Worm (Caenorhabditis elegans) whole organism, midembryonic: Measurements from ENCODE around the gene fbxb-33.

Experiments used
- T22C8.4 ChIP-seq: fragments of 200-800 bp; sonication (Bioruptor generic); IDR thresholded peaks from 2 replicates; pipeline ENCODE4 v1.3.6; 2022; ENCODE audit warnings: missing genetic modification characterization, missing compliant biosample characterization
- cog-1 ChIP-seq: sonication (generic microtip); optimal IDR thresholded peaks from 2 replicates; lab custom pipeline; 2016; ENCODE audit warnings: missing genetic modification characterization, missing compliant biosample characterization
- flt-1 ChIP-seq: fragments of 200-800 bp; sonication (Bioruptor generic); IDR thresholded peaks from 2 replicates; pipeline ENCODE4 v1.3.6; 2022; ENCODE audit warnings: missing genetic modification characterization, missing compliant biosample characterization
- klf-2 ChIP-seq: fragments of 200-800 bp; sonication (Bioruptor generic); conservative IDR thresholded peaks from 2 replicates; pipeline ENCODE4 v1.3.6; 2022; ENCODE audit warnings: missing genetic modification reagents, missing genetic modification characterization, missing compliant biosample characterization
- med-1 ChIP-seq: sonication (generic microtip); optimal IDR thresholded peaks from 2 replicates; lab custom pipeline; 2017; ENCODE audit warnings: missing genetic modification characterization, mild to moderate bottlenecking, missing compliant biosample characterization, antibody characterized with exemption, missing genetic modification reagents; ENCODE audit not compliant: insufficient read depth
- ref-1 ChIP-seq: fragments of 200-800 bp; sonication (Bioruptor generic); conservative IDR thresholded peaks from 2 replicates; pipeline ENCODE4 v1.3.6; 2022; ENCODE audit warnings: missing genetic modification reagents, missing genetic modification characterization, missing compliant biosample characterization
- tab-1 ChIP-seq: fragments of 200-800 bp; sonication (Bioruptor generic); IDR thresholded peaks from 2 replicates; pipeline ENCODE4 v1.3.6; 2022; ENCODE audit warnings: missing genetic modification characterization, missing compliant biosample characterization
- ztf-23 ChIP-seq: fragments of 200-800 bp; sonication (Bioruptor generic); IDR thresholded peaks from 2 replicates; pipeline ENCODE4 v1.3.6; 2022; ENCODE audit warnings: missing genetic modification reagents, missing genetic modification characterization, missing compliant biosample characterization
- ztf-29 ChIP-seq: fragments of 200-800 bp; sonication (Bioruptor generic); IDR thresholded peaks from 2 replicates; pipeline ENCODE4 v1.3.6; 2022; ENCODE audit warnings: missing genetic modification reagents, missing genetic modification characterization, missing compliant biosample characterization

Gene fbxb-33

ce11 chrII:3665181-3665580 lies 18.0 kb downstream of the fbxb-33 start:
- TF ChIP-seq cog-1 (tag; lab: Kevin White, UChicago) (no peak), ztf-23 (GFP tag; lab: Robert Waterston, UW) (no peak), klf-2 (GFP tag; lab: Robert Waterston, UW) (no peak), ztf-29 (GFP tag; lab: Robert Waterston, UW) (no peak), med-1 (no peak), T22C8.4 (GFP tag; lab: Robert Waterston, UW) (no peak), flt-1 (no peak), ref-1 (GFP tag; lab: Robert Waterston, UW) (no peak)

- TF ChIP-seq klf-2 (GFP tag; lab: Robert Waterston, UW) (no peak), med-1 (no peak), ztf-29 (GFP tag; lab: Robert Waterston, UW) (no peak), T22C8.4 (GFP tag; lab: Robert Waterston, UW) (no peak), flt-1 (no peak), ztf-23 (GFP tag; lab: Robert Waterston, UW) (no peak), cog-1 (tag; lab: Kevin White, UChicago) (no peak), tab-1 (no peak), ref-1 (GFP tag; lab: Robert Waterston, UW) (no peak)
Observed at ce11 chrII:3669315-3669714, 22.1 kb downstream of the fbxb-33 start, which contains the start of gene srx-97. Gene srx-97 (minus strand): TSS chrII:3669415.

DNA sequence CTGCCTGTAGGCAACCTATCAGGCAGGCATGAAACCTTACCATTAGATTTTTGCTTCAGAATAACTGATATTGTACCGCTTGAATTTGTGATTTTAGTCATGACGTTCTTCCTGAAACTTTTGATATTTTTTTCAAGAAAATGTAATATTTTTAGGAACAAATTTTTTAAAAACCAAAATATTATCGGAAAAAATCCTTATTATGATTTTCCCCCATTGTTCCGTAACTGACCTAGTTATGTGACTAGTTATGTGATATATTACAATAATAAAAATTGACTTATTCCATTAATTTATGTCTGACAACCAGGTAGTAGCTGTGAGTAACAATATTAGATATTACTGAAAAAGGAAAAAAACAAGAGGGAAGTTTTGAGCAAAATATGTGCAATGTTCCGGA lies 23.7 kb downstream of the fbxb-33 start, which contains the start of gene srx-98:
TSS of gene srx-98 (minus strand) at position 101 of the 400 bp plus-strand sequence.
- no peak for TF ChIP-seq klf-2 (GFP tag; lab: Robert Waterston, UW)
- no peak for TF ChIP-seq cog-1 (tag; lab: Kevin White, UChicago)
- TF ChIP-seq T22C8.4 (GFP tag; lab: Robert Waterston, UW): no peak
- no peak for TF ChIP-seq ztf-23 (GFP tag; lab: Robert Waterston, UW)

DNA sequence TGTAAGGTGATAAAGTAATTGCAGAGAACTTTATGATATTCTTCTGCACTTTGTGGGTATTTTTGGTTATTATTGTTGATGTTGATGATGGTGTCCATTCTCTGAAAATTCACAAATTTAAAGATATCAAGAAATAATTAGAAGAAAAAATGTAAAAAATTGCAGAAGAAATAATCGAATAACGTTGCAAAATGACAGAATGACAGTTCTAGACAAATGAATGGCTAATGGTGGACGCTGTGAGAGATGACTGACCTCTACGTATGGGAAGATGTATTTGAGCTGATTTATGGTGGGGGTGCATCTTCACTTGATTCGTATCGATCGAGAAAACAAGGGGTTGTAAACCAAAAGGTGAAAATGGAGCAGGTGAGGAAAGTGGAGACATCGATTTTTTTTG lies 26.3 kb downstream of the fbxb-33 start, which contains the start of gene sea-1:
TSS of gene sea-1 (minus strand) at position 101 of the 400 bp plus-strand sequence.
- TF ChIP-seq klf-2 (GFP tag; lab: Robert Waterston, UW) (no peak), ztf-29 (GFP tag; lab: Robert Waterston, UW) (no peak)

DNA sequence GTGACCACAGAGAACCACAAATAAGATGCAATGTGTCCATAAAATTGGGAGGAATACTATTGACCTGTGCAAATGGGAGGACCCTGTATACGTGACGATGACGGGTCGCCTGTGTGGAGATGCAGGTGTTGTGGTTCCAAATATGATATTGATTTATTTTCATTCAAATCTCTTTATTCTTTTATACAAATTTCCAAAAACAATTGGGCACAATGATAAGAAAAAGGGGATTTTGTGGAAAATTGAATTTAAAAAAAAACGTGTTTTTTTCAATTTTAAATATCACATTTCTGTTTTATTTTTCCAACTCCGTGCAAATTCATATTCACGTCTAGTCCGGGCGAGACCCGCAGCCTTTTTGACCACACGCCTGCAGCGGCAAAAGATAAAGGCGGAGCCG lies 28.0 kb downstream of the fbxb-33 start, which contains the start of gene F19B10.2:
TSS of gene F19B10.2 (plus strand) at position 301 of the 400 bp plus-strand sequence.
- TF ChIP-seq tab-1: no peak
- no peak for TF ChIP-seq ref-1 (GFP tag; lab: Robert Waterston, UW)

- TF ChIP-seq T22C8.4 (GFP tag; lab: Robert Waterston, UW): no peak
- no peak for TF ChIP-seq ztf-29 (GFP tag; lab: Robert Waterston, UW)
- TF ChIP-seq klf-2 (GFP tag; lab: Robert Waterston, UW): no peak
- TF ChIP-seq flt-1: no peak
- no peak for TF ChIP-seq ztf-23 (GFP tag; lab: Robert Waterston, UW)
- no peak for TF ChIP-seq tab-1
- no peak for TF ChIP-seq cog-1 (tag; lab: Kevin White, UChicago)
- no peak for TF ChIP-seq ref-1 (GFP tag; lab: Robert Waterston, UW)
- TF ChIP-seq med-1: no peak
Observed at ce11 chrII:3678978-3679377, 31.8 kb downstream of the fbxb-33 start.

- TF ChIP-seq ztf-29 (GFP tag; lab: Robert Waterston, UW): no peak
- no peak for TF ChIP-seq cog-1 (tag; lab: Kevin White, UChicago)
- no peak for TF ChIP-seq med-1
- TF ChIP-seq ref-1 (GFP tag; lab: Robert Waterston, UW): no peak
- no peak for TF ChIP-seq flt-1
- TF ChIP-seq T22C8.4 (GFP tag; lab: Robert Waterston, UW): no peak
- TF ChIP-seq klf-2 (GFP tag; lab: Robert Waterston, UW): no peak
- no peak for TF ChIP-seq ztf-23 (GFP tag; lab: Robert Waterston, UW)
- TF ChIP-seq tab-1: no peak
Observed at ce11 chrII:3680366-3680765, 33.2 kb downstream of the fbxb-33 start.

DNA sequence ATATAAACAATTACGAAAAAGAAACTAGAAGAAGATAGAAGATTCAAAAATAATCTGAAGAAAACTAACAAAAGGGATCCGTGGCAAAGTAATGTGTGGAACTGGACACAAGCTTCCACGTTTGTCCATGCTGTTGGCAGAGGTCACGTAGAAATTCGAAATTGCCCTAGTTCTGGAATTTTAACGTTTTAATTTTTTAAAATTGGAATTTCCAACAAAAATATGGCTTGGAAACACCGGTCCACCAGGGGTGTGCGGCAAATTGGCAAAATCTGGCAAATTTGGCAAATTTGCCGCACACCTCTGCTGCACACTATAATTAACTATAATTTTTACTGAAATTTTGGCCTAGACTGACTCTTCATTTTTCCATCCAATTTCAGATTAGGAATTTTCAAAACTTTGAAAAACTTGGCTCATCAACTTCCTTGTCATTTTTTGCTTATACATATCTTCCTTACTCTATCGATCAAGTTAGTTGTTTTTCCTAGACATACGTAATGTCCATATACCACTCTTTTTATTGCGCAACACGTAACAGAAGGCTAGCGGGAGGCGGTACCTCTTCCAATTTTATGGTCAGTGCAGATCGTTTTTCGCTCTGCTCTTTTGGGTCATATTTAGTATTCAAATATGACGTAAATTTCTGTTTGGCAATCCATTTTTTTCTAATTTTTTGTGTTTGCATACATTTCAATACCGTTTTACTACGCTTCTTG lies 34.3 kb downstream of the fbxb-33 start, which contains the start of gene F19B10.10:
TSS of gene F19B10.10 (minus strand) at position 51 of the 719 bp plus-strand sequence.
- no peak for TF ChIP-seq T22C8.4 (GFP tag; lab: Robert Waterston, UW)
- no peak for TF ChIP-seq tab-1
- TF ChIP-seq ref-1 (GFP tag; lab: Robert Waterston, UW): no peak
- TF ChIP-seq flt-1: no peak
- TF ChIP-seq ztf-29 (GFP tag; lab: Robert Waterston, UW): no peak
- no peak for TF ChIP-seq ztf-23 (GFP tag; lab: Robert Waterston, UW)
- TF ChIP-seq klf-2 (GFP tag; lab: Robert Waterston, UW): no peak
- TF ChIP-seq cog-1 (tag; lab: Kevin White, UChicago): no peak
- no peak for TF ChIP-seq med-1

- TF ChIP-seq ztf-29 (GFP tag; lab: Robert Waterston, UW): no peak
- TF ChIP-seq ref-1 (GFP tag; lab: Robert Waterston, UW): no peak
- no peak for TF ChIP-seq cog-1 (tag; lab: Kevin White, UChicago)
- TF ChIP-seq klf-2 (GFP tag; lab: Robert Waterston, UW): no peak
- TF ChIP-seq tab-1: no peak
- TF ChIP-seq flt-1: no peak
- TF ChIP-seq med-1: no peak
- TF ChIP-seq T22C8.4 (GFP tag; lab: Robert Waterston, UW): no peak
- TF ChIP-seq ztf-23 (GFP tag; lab: Robert Waterston, UW): no peak
Observed at ce11 chrII:3682770-3683234, 35.6 kb downstream of the fbxb-33 start, which contains the start of gene F19B10.1. Gene F19B10.1 (plus strand): TSS chrII:3683184.
